Worm (Caenorhabditis elegans): ENCODE measurements around the gene M88.3.
A peak's percentile ranks its signal among the peaks of the same experiment; 100 is the strongest.

ce11 chrIII:4561286-4561685 is 16.4 kb upstream of the M88.3 start:
- no peak for TF ChIP-seq zag-1 (tag; optimal IDR thresholded peaks at IDR 0.05)
- no peak for TF ChIP-seq fos-1 (tag; optimal IDR thresholded peaks at IDR 0.05)
- no peak for TF ChIP-seq ama-1 (optimal IDR thresholded peaks at IDR 0.05)
- no peak for TF ChIP-seq skn-1 (tag; optimal IDR thresholded peaks at IDR 0.05)
- no peak for TF ChIP-seq hmg-11 (tag; optimal IDR thresholded peaks at IDR 0.05)
- no peak for TF ChIP-seq fkh-10 (GFP tag; optimal IDR thresholded peaks at IDR 0.05)
- no peak for TF ChIP-seq egl-27 (tag; optimal IDR thresholded peaks at IDR 0.05)
- peak; percentile 14 for TF ChIP-seq pqm-1 (tag; optimal IDR thresholded peaks at IDR 0.05)
- no peak for TF ChIP-seq ZK546.5 (tag; optimal IDR thresholded peaks at IDR 0.05)

Data from whole organism, L3 larva.